Fruit fly (Drosophila melanogaster): Measurements from ENCODE around the gene inaF-D.

Gene inaF-D

DNA sequence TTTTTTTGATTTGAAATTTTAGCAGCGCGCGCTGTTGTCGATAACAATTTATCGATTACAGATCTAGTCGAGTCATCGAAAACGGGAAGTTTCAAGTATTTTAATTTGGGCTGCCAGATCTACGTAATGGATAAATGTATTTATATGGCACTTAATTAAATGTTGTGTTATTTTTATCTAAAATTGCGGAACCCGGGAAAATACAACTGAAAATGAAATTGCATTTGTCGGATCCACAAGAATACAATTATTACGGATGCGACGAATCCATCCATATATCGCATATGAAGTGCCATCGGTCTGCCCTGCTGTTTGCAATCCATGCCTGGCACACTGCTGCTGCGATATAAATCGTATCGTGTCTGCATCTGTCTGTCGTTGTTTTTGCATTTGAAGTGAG, 8.8 kb downstream of the inaF-D start, which contains the start of gene Tango10 (continued):
- TF ChIP-seq Xbp1 (GFP tag; optimal IDR thresholded peaks at IDR 0.05) (peak; percentile 67), CG6254 (GFP tag; optimal IDR thresholded peaks at IDR 0.05) (no peak), CG33213 (GFP tag; optimal IDR thresholded peaks at IDR 0.05) (peak; percentile 17), CG4282 (GFP tag; optimal IDR thresholded peaks at IDR 0.05) (peak; percentile 22), CG12659 (GFP tag; optimal IDR thresholded peaks at IDR 0.05) (peak; percentile 75), CG2889 (GFP tag; IDR thresholded peaks at IDR 0.05) (0 out of 3 replicates have a peak, but pooled peaks have one; percentile 39), Aef1 (GFP tag; IDR thresholded peaks at IDR 0.05) (peak; percentile 51), CG6689 (GFP tag; IDR thresholded peaks at IDR 0.05) (no peak), CG17612 (GFP tag; IDR thresholded peaks at IDR 0.05) (no peak), disco-r (GFP tag; optimal IDR thresholded peaks at IDR 0.05) (no peak), CG33557 (GFP tag; optimal IDR thresholded peaks at IDR 0.05) (no peak), CG12391 (tag; optimal IDR thresholded peaks at IDR 0.05) (peak; percentile 60), CG13624 (GFP tag; optimal IDR thresholded peaks at IDR 0.05) (peak; percentile 39), Gsc (GFP tag; IDR thresholded peaks at IDR 0.05) (no peak), org-1 (GFP tag; optimal IDR thresholded peaks at IDR 0.05) (no peak), pita (GFP tag; optimal IDR thresholded peaks at IDR 0.05) (no peak), CG3726 (GFP tag; IDR thresholded peaks at IDR 0.05) (no peak), gcm2 (GFP tag; optimal IDR thresholded peaks at IDR 0.05) (peak; percentile 21), Xrp1 (GFP tag; IDR thresholded peaks at IDR 0.05) (peak; percentile 56; the same call in 1 of the 2 replicates), fd96Cb (tag; optimal IDR thresholded peaks at IDR 0.05) (peak; percentile 34), CG16815 (GFP tag; optimal IDR thresholded peaks at IDR 0.05) (peak; percentile 21), crc (GFP tag; optimal IDR thresholded peaks at IDR 0.05) (no peak), psq (GFP tag; optimal IDR thresholded peaks at IDR 0.05) (no peak), CG6175 (GFP tag; IDR thresholded peaks at IDR 0.05) (no peak), Deaf1 (tag; optimal IDR thresholded peaks at IDR 0.05) (no peak), Nf-YC (tag; optimal IDR thresholded peaks at IDR 0.05) (peak; percentile 27), CG12236 (GFP tag; optimal IDR thresholded peaks at IDR 0.05) (no peak), CG17385 (GFP tag; optimal IDR thresholded peaks at IDR 0.05) (no peak), HmgD (GFP tag; optimal IDR thresholded peaks at IDR 0.05) (peak; percentile 22), CG34224 (GFP tag; IDR thresholded peaks at IDR 0.05; ENCODE audit: partially characterized antibody) (peak; percentile 79), Asciz (GFP tag; optimal IDR thresholded peaks at IDR 0.05) (no peak), fd64A (GFP tag; optimal IDR thresholded peaks at IDR 0.05) (no peak), CG2120 (GFP tag; optimal IDR thresholded peaks at IDR 0.05) (peak; percentile 71), CG11085 (GFP tag; IDR thresholded peaks at IDR 0.05) (no peak), Hr51 (GFP tag; optimal IDR thresholded peaks at IDR 0.05) (peak in 1 of 2 experiments; percentile 44), Dll (GFP tag; IDR thresholded peaks at IDR 0.05; ENCODE audit: partially characterized antibody) (peak; percentile 86), unpg (GFP tag; optimal IDR thresholded peaks at IDR 0.05) (peak; percentile 58), dati (GFP tag; IDR thresholded peaks at IDR 0.05) (no peak), CG11695 (GFP tag; IDR thresholded peaks at IDR 0.05) (no peak), gfzf (GFP tag; optimal IDR thresholded peaks at IDR 0.05) (peak; percentile 47), CG11696 (GFP tag; IDR thresholded peaks at IDR 0.05) (no peak), kay (GFP tag; optimal IDR thresholded peaks at IDR 0.05) (peak; percentile 20), Neu2 (GFP tag; optimal IDR thresholded peaks at IDR 0.05; ENCODE audit: borderline replicate concordance) (no peak), Hey (tag; optimal IDR thresholded peaks at IDR 0.05) (no peak), CrebB (tag; optimal IDR thresholded peaks at IDR 0.05) (no peak), bowl (GFP tag; IDR thresholded peaks at IDR 0.05) (no peak), NK7.1 (GFP tag; optimal IDR thresholded peaks at IDR 0.05) (no peak), CG42726 (GFP tag; IDR thresholded peaks at IDR 0.05; ENCODE audit: partially characterized antibody) (peak; percentile 75), tio (GFP tag; optimal IDR thresholded peaks at IDR 0.05) (no peak), Atf6 (GFP tag; IDR thresholded peaks at IDR 0.05) (peak; percentile 51; the same call in 1 of the 2 replicates), Mrtf (GFP tag; IDR thresholded peaks at IDR 0.05) (no peak), Dip3 (GFP tag; optimal IDR thresholded peaks at IDR 0.05) (peak; percentile 36)

Measured in whole organism, embryonic.